Worm (Caenorhabditis elegans): Measurements from ENCODE around the gene F10E7.9.

The F10E7.9 gene

DNA sequence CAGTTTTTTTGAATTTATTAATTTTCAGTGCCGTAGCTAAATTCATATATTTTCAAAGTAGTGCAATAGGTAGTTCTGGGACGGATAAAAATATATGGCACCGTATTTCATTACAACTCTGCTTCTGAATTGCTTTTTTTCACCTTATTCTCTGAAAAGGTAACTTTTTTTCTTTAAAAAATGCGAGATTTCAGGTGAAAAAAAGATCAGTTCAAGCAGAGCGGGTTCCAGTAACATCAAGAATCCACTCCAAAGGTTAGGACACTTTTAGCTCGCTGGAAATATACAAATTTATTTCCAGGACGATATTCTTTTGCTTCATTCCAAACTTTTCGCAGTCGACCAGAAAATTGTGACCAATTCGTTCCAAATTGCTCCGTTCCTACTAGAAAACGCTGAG lies 38.2 kb upstream of the F10E7.9 start, which contains the start of gene T07F8.1:
TSS of gene T07F8.1 (plus strand) at position 301 of the 400 bp plus-strand sequence.
- TF ChIP-seq snpc-4 (tag; optimal IDR thresholded peaks at IDR 0.05) = no peak
- TF ChIP-seq mls-2 (tag; optimal IDR thresholded peaks at IDR 0.05) = no peak
- no peak for TF ChIP-seq ceh-83 (GFP tag; optimal IDR thresholded peaks at IDR 0.05)
- no peak for TF ChIP-seq blmp-1 (tag; optimal IDR thresholded peaks at IDR 0.05)
- no peak for TF ChIP-seq zip-8 (tag; optimal IDR thresholded peaks at IDR 0.05)
- TF ChIP-seq pha-4 (tag; optimal IDR thresholded peaks at IDR 0.05) = no peak
- no peak for TF ChIP-seq lin-13 (tag; optimal IDR thresholded peaks at IDR 0.05)
- no peak for TF ChIP-seq mep-1 (tag; optimal IDR thresholded peaks at IDR 0.05)
- no peak for TF ChIP-seq nhr-2 (tag; optimal IDR thresholded peaks at IDR 0.05)
- no peak for TF ChIP-seq hlh-1 (tag; optimal IDR thresholded peaks at IDR 0.05)
- no peak for TF ChIP-seq ztf-11 (tag; optimal IDR thresholded peaks at IDR 0.05)
- TF ChIP-seq sem-2 (GFP tag; optimal IDR thresholded peaks at IDR 0.05) = no peak
- TF ChIP-seq nhr-237 (tag; optimal IDR thresholded peaks at IDR 0.05) = no peak
- no peak for TF ChIP-seq nhr-12 (tag; optimal IDR thresholded peaks at IDR 0.05)
- no peak for TF ChIP-seq nhr-28 (tag; optimal IDR thresholded peaks at IDR 0.05)
- TF ChIP-seq nhr-76 (tag; optimal IDR thresholded peaks at IDR 0.05) = no peak
- TF ChIP-seq elt-1 (tag; optimal IDR thresholded peaks at IDR 0.05; ENCODE audit: borderline replicate concordance, insufficient read depth) = no peak
- no peak for TF ChIP-seq bed-3 (GFP tag; optimal IDR thresholded peaks at IDR 0.05)

DNA sequence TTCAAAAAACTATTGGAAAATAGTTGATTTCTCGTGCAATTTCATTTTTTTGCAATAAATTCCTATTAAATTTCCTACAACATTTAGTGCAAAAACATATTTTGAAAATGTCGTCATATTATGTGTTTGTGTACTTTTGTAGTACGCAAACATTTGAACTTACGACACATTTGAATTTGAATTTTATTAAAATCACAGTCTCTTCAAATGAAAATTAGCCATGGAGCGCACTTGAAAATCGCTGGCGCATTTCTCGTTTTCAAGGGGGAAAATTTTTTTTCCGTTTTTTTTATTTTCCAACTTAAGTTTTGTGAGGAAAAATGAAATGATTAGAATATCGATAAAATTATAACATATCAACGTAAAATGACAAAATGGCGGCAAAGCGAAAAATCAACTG lies 37.7 kb upstream of the F10E7.9 start:
- peak; percentile 51 for TF ChIP-seq nhr-237 (tag; optimal IDR thresholded peaks at IDR 0.05)
- peak; percentile 72 for TF ChIP-seq lsy-2 (tag; optimal IDR thresholded peaks at IDR 0.05)
- peak; percentile 49 for TF ChIP-seq ces-1 (GFP tag; optimal IDR thresholded peaks at IDR 0.05)
- TF ChIP-seq nhr-28 (tag; optimal IDR thresholded peaks at IDR 0.05) = no peak

DNA sequence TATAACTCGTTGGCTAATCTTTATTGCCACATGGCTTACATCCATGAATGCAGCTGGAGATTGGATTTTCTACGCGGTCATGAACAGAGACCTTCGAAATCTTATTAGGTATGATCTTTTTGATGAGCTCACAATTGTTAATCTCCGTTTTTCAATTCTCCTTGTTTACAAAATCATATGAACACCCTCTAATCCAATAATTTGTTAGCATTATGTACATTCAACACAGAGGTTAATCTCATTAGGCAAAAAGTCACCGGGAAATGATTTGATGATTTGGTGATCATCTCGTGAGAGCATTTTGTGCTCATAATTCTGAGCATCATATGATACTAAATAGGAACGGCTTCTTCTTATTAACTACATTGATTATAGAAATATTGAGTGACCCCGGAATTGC lies 36.4 kb upstream of the F10E7.9 start:
- TF ChIP-seq ceh-83 (GFP tag; optimal IDR thresholded peaks at IDR 0.05) (no peak), elt-1 (tag; optimal IDR thresholded peaks at IDR 0.05; ENCODE audit: borderline replicate concordance, insufficient read depth) (no peak), ztf-11 (tag; optimal IDR thresholded peaks at IDR 0.05) (no peak), sptf-1 (tag; optimal IDR thresholded peaks at IDR 0.05) (no peak), nhr-76 (tag; optimal IDR thresholded peaks at IDR 0.05) (no peak), elt-3 (tag; optimal IDR thresholded peaks at IDR 0.05) (no peak), lin-13 (tag; optimal IDR thresholded peaks at IDR 0.05) (no peak), blmp-1 (tag; optimal IDR thresholded peaks at IDR 0.05) (no peak), unc-120 (tag; optimal IDR thresholded peaks at IDR 0.05; ENCODE audit: poor library complexity, severe bottlenecking) (no peak), flh-1 (GFP tag; optimal IDR thresholded peaks at IDR 0.05) (no peak), lsy-2 (tag; optimal IDR thresholded peaks at IDR 0.05) (no peak), unc-62 (GFP tag; optimal IDR thresholded peaks at IDR 0.05) (no peak), ceh-39 (tag; optimal IDR thresholded peaks at IDR 0.05) (no peak), M03D4.4 (tag; optimal IDR thresholded peaks at IDR 0.05) (no peak), ham-2 (GFP tag; optimal IDR thresholded peaks at IDR 0.05) (no peak), drap-1 (GFP tag; optimal IDR thresholded peaks at IDR 0.05) (no peak), nhr-12 (tag; optimal IDR thresholded peaks at IDR 0.05) (no peak), tbx-8 (GFP tag; optimal IDR thresholded peaks at IDR 0.05) (no peak), sem-2 (GFP tag; optimal IDR thresholded peaks at IDR 0.05) (no peak)

DNA sequence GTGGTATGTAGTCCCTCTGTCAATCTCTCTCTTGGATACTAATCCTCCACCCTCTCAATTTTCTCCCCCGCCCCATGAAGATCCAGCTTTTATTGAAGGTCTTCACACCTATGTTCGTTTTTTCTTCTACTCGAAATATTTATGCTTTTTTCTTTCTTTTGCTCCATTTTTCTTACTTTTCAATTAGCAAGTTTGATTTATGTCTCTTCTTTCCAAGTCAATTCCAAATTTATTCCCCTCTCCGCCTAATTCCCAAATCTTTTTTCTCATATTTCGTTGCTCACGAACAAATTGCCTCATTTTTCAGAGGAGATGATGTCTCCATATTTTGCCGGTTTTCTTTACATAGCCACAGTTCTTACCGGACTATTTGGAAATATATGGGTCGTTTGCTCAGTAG lies 34.5 kb upstream of the F10E7.9 start, which contains the start of gene npr-31:
TSS of gene npr-31 (plus strand) at position 301 of the 400 bp plus-strand sequence.
- TF ChIP-seq nhr-2 (tag; optimal IDR thresholded peaks at IDR 0.05) (no peak), mep-1 (tag; optimal IDR thresholded peaks at IDR 0.05) (no peak), mab-5 (tag; optimal IDR thresholded peaks at IDR 0.05) (no peak), nhr-12 (tag; optimal IDR thresholded peaks at IDR 0.05) (no peak), nhr-28 (tag; optimal IDR thresholded peaks at IDR 0.05) (no peak), lin-13 (tag; optimal IDR thresholded peaks at IDR 0.05) (no peak), elt-3 (tag; optimal IDR thresholded peaks at IDR 0.05) (no peak)

DNA sequence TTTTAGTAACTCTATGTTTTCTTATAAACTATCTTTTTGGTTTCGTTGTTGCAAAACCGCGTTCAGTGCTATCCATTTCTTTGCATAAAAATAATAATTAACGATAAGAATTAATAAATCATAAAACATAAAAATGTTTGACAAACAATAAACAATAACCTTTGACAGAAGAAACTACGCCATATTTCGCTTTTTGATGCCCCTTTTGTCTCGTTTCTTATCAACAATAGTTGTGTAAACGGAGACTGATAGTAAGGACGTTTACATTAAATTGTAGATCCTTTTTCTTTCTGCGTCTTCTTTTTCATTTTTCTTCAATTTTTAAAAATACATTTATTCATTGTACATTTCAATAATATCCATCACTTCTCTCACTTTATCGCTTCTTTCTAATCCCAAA lies 29.2 kb upstream of the F10E7.9 start:
- no peak for TF ChIP-seq M03D4.4 (tag; optimal IDR thresholded peaks at IDR 0.05)

Data from whole organism, mixed stage, embryonic.